Fruit fly (Drosophila melanogaster): ENCODE data around the gene CG11356.

Gene CG11356

dm6 chrX:12085694-12086093 lies 17.9 kb downstream of the CG11356 start:
- TF ChIP-seq CG13204 (GFP tag; optimal IDR thresholded peaks at IDR 0.05) (no peak), fd96Ca (GFP tag; IDR thresholded peaks at IDR 0.05) (no peak), Pif1A (GFP tag; optimal IDR thresholded peaks at IDR 0.05) (no peak), CG32121 (GFP tag; IDR thresholded peaks at IDR 0.05) (no peak), CG17806 (tag; optimal IDR thresholded peaks at IDR 0.05) (no peak), CG14655 (GFP tag; optimal IDR thresholded peaks at IDR 0.05) (no peak), gl (tag; optimal IDR thresholded peaks at IDR 0.05) (no peak), EcR (GFP tag; optimal IDR thresholded peaks at IDR 0.05) (no peak), CG34367 (tag; optimal IDR thresholded peaks at IDR 0.05) (no peak), CG4496 (GFP tag; IDR thresholded peaks at IDR 0.05) (no peak), CG8159 (tag; optimal IDR thresholded peaks at IDR 0.05) (no peak)

- TF ChIP-seq CG17806 (tag; optimal IDR thresholded peaks at IDR 0.05), result peak; percentile 7
- TF ChIP-seq CG8159 (tag; optimal IDR thresholded peaks at IDR 0.05), result peak; percentile 12
- no peak for TF ChIP-seq D1 (tag; optimal IDR thresholded peaks at IDR 0.05)
- no peak for TF ChIP-seq EcR (GFP tag; optimal IDR thresholded peaks at IDR 0.05)
- TF ChIP-seq Pif1B (GFP tag; optimal IDR thresholded peaks at IDR 0.05), result no peak
Observed at dm6 chrX:12084406-12084805, 19.2 kb downstream of the CG11356 start.

dm6 chrX:12082244-12082643 lies 21.4 kb downstream of the CG11356 start:
- TF ChIP-seq CG8159 (tag; optimal IDR thresholded peaks at IDR 0.05) (peak; percentile 20), CG8301 (tag; optimal IDR thresholded peaks at IDR 0.05) (no peak)

dm6 chrX:12076243-12076642 lies 27.4 kb downstream of the CG11356 start:
- peak; percentile 15 for TF ChIP-seq CG34367 (tag; optimal IDR thresholded peaks at IDR 0.05)
- TF ChIP-seq CG17806 (tag; optimal IDR thresholded peaks at IDR 0.05), result peak; percentile 26
- peak; percentile 21 for TF ChIP-seq CG15710 (tag; optimal IDR thresholded peaks at IDR 0.05)
- TF ChIP-seq CG9948 (tag; optimal IDR thresholded peaks at IDR 0.05), result peak; percentile 21
- TF ChIP-seq CG14655 (GFP tag; optimal IDR thresholded peaks at IDR 0.05), result peak; percentile 21
- peak; percentile 59 for TF ChIP-seq CG8159 (tag; optimal IDR thresholded peaks at IDR 0.05)
- no peak for TF ChIP-seq gl (tag; optimal IDR thresholded peaks at IDR 0.05)
- TF ChIP-seq CG12605 (GFP tag; IDR thresholded peaks at IDR 0.05), result no peak
- no peak for TF ChIP-seq Pif1A (GFP tag; optimal IDR thresholded peaks at IDR 0.05)

dm6 chrX:12075569-12075968 lies 28.1 kb downstream of the CG11356 start:
- TF ChIP-seq Pif1A (GFP tag; optimal IDR thresholded peaks at IDR 0.05) (no peak), CG15710 (tag; optimal IDR thresholded peaks at IDR 0.05) (peak; percentile 25), CG9948 (tag; optimal IDR thresholded peaks at IDR 0.05) (peak; percentile 11), gl (tag; optimal IDR thresholded peaks at IDR 0.05) (no peak), Snoo (tag; optimal IDR thresholded peaks at IDR 0.05) (no peak), CG14655 (GFP tag; optimal IDR thresholded peaks at IDR 0.05) (peak; percentile 24), CG8159 (tag; optimal IDR thresholded peaks at IDR 0.05) (peak; percentile 28), Pif1B (GFP tag; optimal IDR thresholded peaks at IDR 0.05) (no peak), CG32121 (GFP tag; IDR thresholded peaks at IDR 0.05) (no peak), CG4496 (GFP tag; IDR thresholded peaks at IDR 0.05) (peak; percentile 17; the same call in 1 of the 3 replicates)

dm6 chrX:12073637-12074036 lies 30.0 kb downstream of the CG11356 start:
- TF ChIP-seq CG12605 (GFP tag; IDR thresholded peaks at IDR 0.05) (no peak), Pif1B (GFP tag; optimal IDR thresholded peaks at IDR 0.05) (no peak), CG13204 (GFP tag; optimal IDR thresholded peaks at IDR 0.05) (no peak), CG8159 (tag; optimal IDR thresholded peaks at IDR 0.05) (peak; percentile 24)

dm6 chrX:12072718-12073117 lies 30.9 kb downstream of the CG11356 start, which contains the start of gene moon:
Gene moon, minus strand, starts transcription at chrX:12072818.
- TF ChIP-seq CG12605 (GFP tag; IDR thresholded peaks at IDR 0.05) (no peak), Ets98B (GFP tag; IDR thresholded peaks at IDR 0.05) (no peak), Pif1B (GFP tag; optimal IDR thresholded peaks at IDR 0.05) (no peak), CG8301 (tag; optimal IDR thresholded peaks at IDR 0.05) (no peak), CG32121 (GFP tag; IDR thresholded peaks at IDR 0.05) (no peak), Snoo (tag; optimal IDR thresholded peaks at IDR 0.05) (no peak), CG8159 (tag; optimal IDR thresholded peaks at IDR 0.05) (no peak), D1 (tag; optimal IDR thresholded peaks at IDR 0.05) (no peak), EcR (GFP tag; optimal IDR thresholded peaks at IDR 0.05) (no peak)

dm6 chrX:12070137-12070536 lies 33.5 kb downstream of the CG11356 start, which contains the start of gene CG34323:
Gene CG34323, plus strand, starts transcription at chrX:12070437.
- no peak for TF ChIP-seq CG8301 (tag; optimal IDR thresholded peaks at IDR 0.05)
- TF ChIP-seq CG8159 (tag; optimal IDR thresholded peaks at IDR 0.05), result no peak
- no peak for TF ChIP-seq CG10348 (GFP tag; IDR thresholded peaks at IDR 0.05)
- TF ChIP-seq CG15710 (tag; optimal IDR thresholded peaks at IDR 0.05), result no peak
- no peak for TF ChIP-seq CG32121 (GFP tag; IDR thresholded peaks at IDR 0.05)
- no peak for TF ChIP-seq fd96Ca (GFP tag; IDR thresholded peaks at IDR 0.05)
- no peak for TF ChIP-seq EcR (GFP tag; optimal IDR thresholded peaks at IDR 0.05)
